Fruit fly (Drosophila melanogaster) whole organism, embryonic: ENCODE measurements around the gene Zaf1.

Source experiments
- ATbp ChIP-seq: fragments of 200-800 bp; sonication (Bioruptor generic); optimal IDR thresholded peaks from 2 replicates; lab custom pipeline; 2017; ENCODE audit warnings: missing biosample characterization, mild to moderate bottlenecking, missing genetic modification characterization, missing genetic modification reagents
- Asciz ChIP-seq: fragments of 200-800 bp; sonication (Bioruptor generic); optimal IDR thresholded peaks from 2 replicates; lab custom pipeline; 2017; ENCODE audit warnings: missing biosample characterization, mild to moderate bottlenecking, missing genetic modification characterization, missing genetic modification reagents
- CG11085 ChIP-seq: fragments of 200-800 bp; sonication (Bioruptor generic); IDR thresholded peaks from 2 replicates; pipeline ENCODE4 v1.3.6; 2022; ENCODE audit warnings: missing biosample characterization, missing genetic modification characterization
- CG11093 ChIP-seq: fragments of 200-800 bp; sonication (Bioruptor generic); IDR thresholded peaks from 3 replicates; pipeline ENCODE4 v1.3.6; 2022; ENCODE audit warnings: missing biosample characterization, missing genetic modification characterization
- CG15514 ChIP-seq: fragments of 200-800 bp; sonication (Bioruptor generic); optimal IDR thresholded peaks from 3 replicates; lab custom pipeline; 2017; ENCODE audit warnings: missing biosample characterization, missing genetic modification characterization, mild to moderate bottlenecking, moderate library complexity, missing genetic modification reagents
- CG6254 ChIP-seq: fragments of 200-800 bp; sonication (Bioruptor generic); optimal IDR thresholded peaks from 3 replicates; lab custom pipeline; 2017; ENCODE audit warnings: mild to moderate bottlenecking, missing biosample characterization, missing genetic modification reagents, missing genetic modification characterization
- CG8089 ChIP-seq: fragments of 200-800 bp; sonication (Bioruptor generic); optimal IDR thresholded peaks from 3 replicates; lab custom pipeline; 2016; ENCODE audit warnings: missing biosample characterization, missing genetic modification characterization
- CG8359 ChIP-seq: fragments of 200-800 bp; sonication (Bioruptor generic); optimal IDR thresholded peaks from 2 replicates; lab custom pipeline; 2017; ENCODE audit warnings: missing biosample characterization, mild to moderate bottlenecking, missing genetic modification characterization, borderline replicate concordance
- Dfd ChIP-seq, 2 experiments: fragments of >200 bp; optimal IDR thresholded peaks; 2 replicates each; lab custom pipeline; 2017; ENCODE audit warnings: missing biosample characterization in 2 of 2, missing genetic modification characterization in 2 of 2
- NC2α ChIP-seq: fragments of 200-800 bp; sonication (Bioruptor generic); optimal IDR thresholded peaks from 2 replicates; lab custom pipeline; 2016; ENCODE audit warnings: missing biosample characterization, missing genetic modification characterization
- NK7.1 ChIP-seq: fragments of 200-800 bp; sonication (Bioruptor generic); optimal IDR thresholded peaks from 3 replicates; lab custom pipeline; 2016; ENCODE audit warnings: missing biosample characterization, missing genetic modification characterization
- Usf ChIP-seq: fragments of 200-800 bp; sonication (Bioruptor generic); optimal IDR thresholded peaks from 2 replicates; lab custom pipeline; 2017; ENCODE audit warnings: missing genotype, missing biosample characterization, missing genetic modification characterization
- chinmo ChIP-seq: fragments of 200-800 bp; sonication (Bioruptor generic); IDR thresholded peaks from 4 replicates; pipeline ENCODE4 v1.3.6; 2022; ENCODE audit warnings: missing biosample characterization, missing genetic modification characterization; ENCODE audit not compliant: partially characterized antibody
- ewg ChIP-seq: fragments of 200-800 bp; sonication (Bioruptor generic); optimal IDR thresholded peaks from 3 replicates; lab custom pipeline; 2017; ENCODE audit warnings: mild to moderate bottlenecking, missing biosample characterization, missing genetic modification reagents, missing genetic modification characterization

- TF ChIP-seq Asciz (GFP tag; lab: Kevin White, UChicago) (peak; percentile 3), CG8359 (no peak), Dfd (GFP tag; optimal IDR thresholded peaks at IDR 0.05; lab: Kevin White, UChicago) (no peak), CG15514 (GFP tag; lab: Kevin White, UChicago) (peak; percentile 15), ewg (no peak), CG11085 (no peak), Usf (GFP tag; lab: Kevin White, UChicago) (no peak), NC2α (GFP tag; lab: Kevin White, UChicago) (no peak), NK7.1 (GFP tag; lab: Kevin White, UChicago) (no peak), chinmo (0 out of 4 replicates have a peak, but pooled peaks have one; percentile 67), CG11093 (GFP tag; lab: Robert Waterston, UW) (no peak), CG8089 (GFP tag; lab: Kevin White, UChicago) (no peak), CG6254 (GFP tag; lab: Kevin White, UChicago) (no peak), ATbp (GFP tag; lab: Kevin White, UChicago) (peak; percentile 12)
These were observed 32.3 kb upstream of the Zaf1 start for dm6 chr3R:11657786-11658193.
